Worm (Caenorhabditis elegans) whole organism, young adult: ENCODE results near the gene F53B7.7.

ENCODE experiments used
- B0261.1 ChIP-seq: sonication (generic microtip); optimal IDR thresholded peaks from 2 replicates; lab custom pipeline; 2016; ENCODE audit warnings: mild to moderate bottlenecking, missing genetic modification characterization, moderate library complexity, missing compliant biosample characterization
- C17E4.6 ChIP-seq: fragments of 200-800 bp; sonication (Bioruptor generic); IDR thresholded peaks from 2 replicates; pipeline ENCODE4 v1.3.6; 2022; ENCODE audit warnings: missing genetic modification reagents, missing genetic modification characterization, missing compliant biosample characterization
- F10E7.11 ChIP-seq: sonication (generic microtip); optimal IDR thresholded peaks from 2 replicates; lab custom pipeline; 2017; ENCODE audit warnings: mild to moderate bottlenecking, missing genetic modification characterization, moderate library complexity, missing compliant biosample characterization
- F23B12.7 ChIP-seq: sonication (generic microtip); optimal IDR thresholded peaks from 2 replicates; lab custom pipeline; 2017; ENCODE audit warnings: missing genetic modification characterization, mild to moderate bottlenecking, missing compliant biosample characterization, antibody characterized with exemption, moderate library complexity; ENCODE audit not compliant: insufficient read depth
- F55B11.4 ChIP-seq: sonication (generic microtip); optimal IDR thresholded peaks from 2 replicates; lab custom pipeline; 2016; ENCODE audit warnings: missing compliant biosample characterization, missing genetic modification characterization, borderline replicate concordance; ENCODE audit not compliant: insufficient read depth
- F57A8.1 ChIP-seq: fragments of 200-800 bp; sonication (Bioruptor generic); optimal IDR thresholded peaks from 2 replicates; lab custom pipeline; 2018; ENCODE audit warnings: mild to moderate bottlenecking, missing genetic modification characterization, moderate library complexity, missing compliant biosample characterization
- T26A5.8 ChIP-seq: sonication (generic microtip); optimal IDR thresholded peaks from 2 replicates; lab custom pipeline; 2016; ENCODE audit warnings: missing genetic modification characterization, missing compliant biosample characterization
- Y53G8AR.9 ChIP-seq: fragments of 200-800 bp; sonication (Bioruptor generic); conservative IDR thresholded peaks from 2 replicates; pipeline ENCODE4 v1.3.6; 2022; ENCODE audit warnings: missing genetic modification reagents, missing genetic modification characterization, missing compliant biosample characterization
- ama-1 ChIP-seq, 3 experiments: fragments of 150-350 bp in 1 of 3; sonication (generic microtip) in 2 of 3; optimal IDR thresholded peaks; 2 replicates each; lab custom pipeline; 2014 to 2018; ENCODE audit warnings: missing biosample characterization in 2 of 3, missing genetic modification characterization in 2 of 3, missing genetic modification reagents in 2 of 3
- aptf-2 ChIP-seq: fragments of 200-800 bp; sonication (Bioruptor generic); conservative IDR thresholded peaks from 2 replicates; pipeline ENCODE4 v1.3.6; 2022; ENCODE audit warnings: missing genetic modification reagents, missing genetic modification characterization, missing compliant biosample characterization
- attf-3 ChIP-seq: fragments of 200-800 bp; sonication (Bioruptor generic); conservative IDR thresholded peaks from 2 replicates; pipeline ENCODE4 v1.3.6; 2022; ENCODE audit warnings: missing genetic modification reagents, missing genetic modification characterization, missing compliant biosample characterization
- attf-5 ChIP-seq: fragments of 200-800 bp; sonication (Bioruptor generic); optimal IDR thresholded peaks from 2 replicates; lab custom pipeline; 2018; ENCODE audit warnings: mild to moderate bottlenecking, missing genetic modification characterization, missing compliant biosample characterization
- dpl-1 ChIP-seq: fragments of 150-350 bp; optimal IDR thresholded peaks from 2 replicates; lab custom pipeline; 2014; ENCODE audit warnings: missing biosample characterization, missing genetic modification reagents, missing genetic modification characterization
- efl-1 ChIP-seq: fragments of 150-350 bp; optimal IDR thresholded peaks from 2 replicates; lab custom pipeline; 2014; ENCODE audit warnings: missing biosample characterization, missing genetic modification reagents, missing genetic modification characterization
- egl-18 ChIP-seq: fragments of 200-800 bp; sonication (Bioruptor generic); IDR thresholded peaks from 2 replicates; pipeline ENCODE4 v1.3.6; 2022; ENCODE audit warnings: missing genetic modification reagents, missing genetic modification characterization, missing compliant biosample characterization
- egrh-3 ChIP-seq: fragments of 200-800 bp; sonication (Bioruptor generic); IDR thresholded peaks from 2 replicates; pipeline ENCODE4 v1.3.6; 2022; ENCODE audit warnings: missing genetic modification reagents, missing genetic modification characterization, missing compliant biosample characterization
- ekl-4 ChIP-seq: fragments of 200-800 bp; sonication (Bioruptor generic); IDR thresholded peaks from 2 replicates; pipeline ENCODE4 v1.3.6; 2022; ENCODE audit warnings: missing genetic modification reagents, missing genetic modification characterization, missing compliant biosample characterization
- him-1 ChIP-seq: sonication (generic microtip); optimal IDR thresholded peaks from 2 replicates; lab custom pipeline; 2016; ENCODE audit warnings: missing genotype, missing genetic modification reagents, missing genetic modification characterization, missing compliant biosample characterization
- hrde-1 ChIP-seq: sonication (generic microtip); optimal IDR thresholded peaks from 2 replicates; lab custom pipeline; 2016; ENCODE audit warnings: missing genetic modification characterization, mild to moderate bottlenecking, missing compliant biosample characterization, moderate library complexity, missing genotype, missing genetic modification reagents, borderline replicate concordance
- lin-35 ChIP-seq, 3 experiments: fragments of 150-350 bp in 2 of 3; sonication (generic microtip) in 1 of 3; optimal IDR thresholded peaks; 2 replicates each; lab custom pipeline; 2014 to 2018; ENCODE audit warnings: missing biosample characterization in 3 of 3, missing genetic modification characterization in 3 of 3, missing genetic modification reagents in 3 of 3
- lin-54 ChIP-seq: fragments of 200-800 bp; sonication (Bioruptor generic); optimal IDR thresholded peaks from 2 replicates; lab custom pipeline; 2018; ENCODE audit warnings: mild to moderate bottlenecking, missing genetic modification characterization, missing compliant biosample characterization
- mcd-1 ChIP-seq: fragments of 200-800 bp; sonication (Bioruptor generic); IDR thresholded peaks from 2 replicates; pipeline ENCODE4 v1.3.6; 2022; ENCODE audit warnings: missing genetic modification reagents, missing genetic modification characterization, missing compliant biosample characterization
- mxl-1 ChIP-seq: sonication (generic microtip); optimal IDR thresholded peaks from 2 replicates; lab custom pipeline; 2016; ENCODE audit warnings: missing genetic modification characterization, missing compliant biosample characterization
- nhr-27 ChIP-seq: fragments of 200-800 bp; sonication (Bioruptor generic); optimal IDR thresholded peaks from 2 replicates; lab custom pipeline; 2018; ENCODE audit warnings: mild to moderate bottlenecking, missing genetic modification characterization, moderate library complexity, missing compliant biosample characterization
- rcor-1 ChIP-seq: fragments of 200-800 bp; sonication (Bioruptor generic); IDR thresholded peaks from 2 replicates; pipeline ENCODE4 v1.3.6; 2022; ENCODE audit warnings: missing genetic modification reagents, missing genetic modification characterization, missing compliant biosample characterization
- repo-1 ChIP-seq: sonication (generic microtip); optimal IDR thresholded peaks from 2 replicates; lab custom pipeline; 2017; ENCODE audit warnings: mild to moderate bottlenecking, missing genetic modification characterization, missing compliant biosample characterization
- snpc-1.1 ChIP-seq: sonication (generic microtip); optimal IDR thresholded peaks from 2 replicates; lab custom pipeline; 2017; ENCODE audit warnings: missing genetic modification characterization, mild to moderate bottlenecking, missing compliant biosample characterization, antibody characterized with exemption, moderate library complexity, missing genotype, missing genetic modification reagents; ENCODE audit not compliant: insufficient read depth
- snpc-4 ChIP-seq, 5 experiments: fragments of 150-350 bp in 1 of 5; sonication (generic microtip) in 4 of 5; optimal IDR thresholded peaks; 2 replicates each; lab custom pipeline; 2014 to 2018; ENCODE audit warnings: missing genetic modification characterization in 5 of 5, missing biosample characterization in 3 of 5, antibody characterized with exemption in 2 of 5, mild to moderate bottlenecking in 2 of 5, missing compliant biosample characterization in 2 of 5, missing genotype in 2 of 5, moderate library complexity in 2 of 5, missing genetic modification reagents in 1 of 5
- unc-62 ChIP-seq: fragments of 150-350 bp; optimal IDR thresholded peaks from 2 replicates; lab custom pipeline; 2014; ENCODE audit warnings: missing biosample characterization, missing genetic modification reagents, missing genetic modification characterization
- ztf-18 ChIP-seq: sonication (generic microtip); optimal IDR thresholded peaks from 2 replicates; lab custom pipeline; 2016; ENCODE audit warnings: missing genotype, mild to moderate bottlenecking, missing genetic modification characterization, missing compliant biosample characterization
- ztf-22 ChIP-seq: fragments of 200-800 bp; sonication (Bioruptor generic); optimal IDR thresholded peaks from 2 replicates; lab custom pipeline; 2018; ENCODE audit warnings: mild to moderate bottlenecking, missing genetic modification characterization, moderate library complexity, missing compliant biosample characterization
- ztf-3 ChIP-seq: fragments of 200-800 bp; sonication (Bioruptor generic); optimal IDR thresholded peaks from 2 replicates; lab custom pipeline; 2018; ENCODE audit warnings: mild to moderate bottlenecking, missing genetic modification characterization, missing compliant biosample characterization

The F53B7.7 gene

DNA sequence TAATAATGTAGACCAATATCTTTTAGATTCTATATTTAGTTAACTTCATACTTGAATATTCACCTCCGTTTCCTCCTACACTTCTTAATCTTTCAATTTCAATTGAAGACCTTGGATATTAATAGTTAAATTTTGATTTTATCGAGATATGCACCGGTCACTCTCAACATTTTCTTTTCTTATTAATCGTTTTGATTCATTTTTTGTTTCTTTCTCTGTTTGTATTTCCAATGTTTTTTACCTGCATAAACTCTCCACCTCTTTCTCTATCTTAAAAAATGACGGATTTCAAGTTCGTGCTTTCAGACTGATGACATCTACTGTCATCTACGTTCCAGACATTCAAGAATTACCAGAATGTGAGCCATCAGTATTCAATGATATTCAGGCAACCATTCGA, 7.1 kb upstream of the F53B7.7 start, which contains the start of gene frpr-9:
Gene frpr-9 (plus strand): TSS at position 301 of the 400 bp plus-strand sequence.
- no peak for TF ChIP-seq F57A8.1
- TF ChIP-seq C17E4.6 (GFP tag; lab: Robert Waterston, UW) = no peak
- no peak for TF ChIP-seq mxl-1 (tag; lab: Kevin White, UChicago)
- no peak for TF ChIP-seq ztf-22 (GFP tag; lab: Kevin White, UChicago)
- no peak for TF ChIP-seq F55B11.4 (tag; lab: Kevin White, UChicago)
- TF ChIP-seq T26A5.8 (tag; lab: Kevin White, UChicago) = no peak
- TF ChIP-seq egrh-3 (GFP tag; lab: Robert Waterston, UW) = no peak
- no peak for TF ChIP-seq egl-18 (GFP tag; lab: Robert Waterston, UW)
- TF ChIP-seq ekl-4 = no peak
- TF ChIP-seq F10E7.11 (tag; lab: Kevin White, UChicago) = no peak
- no peak for TF ChIP-seq Y53G8AR.9 (GFP tag; lab: Robert Waterston, UW)
- no peak for TF ChIP-seq rcor-1 (GFP tag; lab: Robert Waterston, UW)
- TF ChIP-seq unc-62 (GFP tag; lab: Kevin White, UChicago) = no peak
- no peak for TF ChIP-seq ama-1 (optimal IDR thresholded peaks at IDR 0.05; lab: Kevin White, UChicago)
- no peak for TF ChIP-seq ama-1 (GFP tag; optimal IDR thresholded peaks at IDR 0.05; lab: Kevin White, UChicago)

- TF ChIP-seq dpl-1 (GFP tag; lab: Kevin White, UChicago) (peak; percentile 56), aptf-2 (GFP tag; lab: Robert Waterston, UW) (no peak), F10E7.11 (tag; lab: Kevin White, UChicago) (no peak), lin-54 (peak; percentile 93), lin-35 (GFP tag; optimal IDR thresholded peaks at IDR 0.05; lab: Kevin White, UChicago) (peak in 1 of 3 experiments; percentile 84), efl-1 (peak; percentile 81), F23B12.7 (peak; percentile 50), him-1 (tag; lab: Kevin White, UChicago) (peak; percentile 13), snpc-4 (GFP tag; optimal IDR thresholded peaks at IDR 0.05; lab: Kevin White, UChicago) (no peak), snpc-4 (tag; optimal IDR thresholded peaks at IDR 0.05; lab: Kevin White, UChicago) (peak in 1 of 4 experiments; percentile 53), mcd-1 (GFP tag; lab: Robert Waterston, UW) (peak; percentile 79; the same call in 1 of the 2 replicates), attf-5 (GFP tag; lab: Kevin White, UChicago) (peak; percentile 85), attf-3 (GFP tag; lab: Robert Waterston, UW) (peak; percentile 92), nhr-27 (tag; lab: Kevin White, UChicago) (no peak)
Observed at ce11 chrV:11000650-11001049, 1.8 kb downstream of the F53B7.7 start, which contains the start of gene isy-1. isy-1 (minus strand) TSS chrV:11000699.

DNA sequence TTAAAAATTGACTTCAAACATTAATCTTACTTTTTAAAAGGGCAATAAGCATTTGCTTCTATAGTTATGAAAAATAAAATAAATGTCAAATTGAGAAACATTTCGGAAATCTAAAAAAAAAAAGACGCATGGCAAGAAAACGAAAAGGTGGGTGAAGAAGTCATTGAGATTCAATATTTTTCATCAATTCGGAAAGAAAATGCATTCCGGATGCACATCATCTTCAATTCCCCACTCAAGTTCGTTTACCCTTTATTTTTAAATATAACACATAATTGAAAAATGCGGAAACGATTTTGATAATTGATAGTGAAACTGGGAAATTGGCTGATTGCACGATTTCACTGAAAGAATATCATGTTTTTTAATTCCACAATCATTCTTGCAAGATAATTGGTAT, 3.5 kb downstream of the F53B7.7 start, which contains the start of gene F53B7.4:
Gene F53B7.4 (minus strand): TSS at position 101 of the 400 bp plus-strand sequence.
- TF ChIP-seq snpc-1.1 (tag; lab: Kevin White, UChicago) (no peak), hrde-1 (tag; lab: Kevin White, UChicago) (no peak), ztf-18 (tag; lab: Kevin White, UChicago) (no peak), F55B11.4 (tag; lab: Kevin White, UChicago) (no peak), ztf-3 (GFP tag; lab: Kevin White, UChicago) (no peak), repo-1 (tag; lab: Kevin White, UChicago) (no peak), B0261.1 (tag; lab: Kevin White, UChicago) (no peak)
